Fruit fly (Drosophila melanogaster) whole organism, adult: Measurements from ENCODE around the gene Plp.

Source experiments
- CG11617 ChIP-seq: fragments of 200-800 bp; sonication (Bioruptor generic); optimal IDR thresholded peaks from 2 replicates; lab custom pipeline; 2017; ENCODE audit warnings: mild to moderate bottlenecking, missing biosample characterization, missing genetic modification reagents, missing genetic modification characterization
- CG12768 ChIP-seq: fragments of 200-800 bp; sonication (Bioruptor generic); optimal IDR thresholded peaks from 2 replicates; lab custom pipeline; 2017; ENCODE audit warnings: missing biosample characterization, missing genetic modification characterization, mild to moderate bottlenecking, moderate library complexity, missing genetic modification reagents
- CG14711 ChIP-seq: fragments of 200-800 bp; sonication (Bioruptor generic); optimal IDR thresholded peaks from 2 replicates; lab custom pipeline; 2018; ENCODE audit warnings: missing biosample characterization, mild to moderate bottlenecking, missing genetic modification characterization, moderate library complexity
- CG1620 ChIP-seq: fragments of 200-800 bp; sonication (Bioruptor generic); optimal IDR thresholded peaks from 2 replicates; lab custom pipeline; 2016; ENCODE audit warnings: missing biosample characterization, missing genetic modification characterization
- CG33017 ChIP-seq: fragments of 200-800 bp; sonication (Bioruptor generic); optimal IDR thresholded peaks from 2 replicates; lab custom pipeline; 2018; ENCODE audit warnings: missing biosample characterization, mild to moderate bottlenecking, missing genetic modification characterization, moderate library complexity
- CG5204 ChIP-seq: fragments of 200-800 bp; sonication (Bioruptor generic); optimal IDR thresholded peaks from 2 replicates; lab custom pipeline; 2016; ENCODE audit warnings: missing biosample characterization, missing genetic modification characterization
- CG7045 ChIP-seq: fragments of 200-800 bp; sonication (Bioruptor generic); optimal IDR thresholded peaks from 2 replicates; lab custom pipeline; 2017; ENCODE audit warnings: missing biosample characterization, mild to moderate bottlenecking, missing genetic modification characterization
- CG7101 ChIP-seq: fragments of 200-800 bp; sonication (Bioruptor generic); optimal IDR thresholded peaks from 2 replicates; lab custom pipeline; 2018; ENCODE audit warnings: missing biosample characterization, mild to moderate bottlenecking, missing genetic modification characterization, moderate library complexity
- Clk ChIP-seq: fragments of 200-800 bp; sonication (Bioruptor generic); optimal IDR thresholded peaks from 2 replicates; lab custom pipeline; 2017; ENCODE audit warnings: missing biosample characterization, missing genetic modification characterization
- Crg-1 ChIP-seq: fragments of 200-800 bp; sonication (Bioruptor generic); optimal IDR thresholded peaks from 2 replicates; lab custom pipeline; 2016; ENCODE audit warnings: missing biosample characterization, missing genetic modification characterization
- Hr96 ChIP-seq: fragments of 200-800 bp; sonication (Bioruptor generic); optimal IDR thresholded peaks from 2 replicates; lab custom pipeline; 2016; ENCODE audit warnings: missing biosample characterization, missing genetic modification characterization
- Mnt ChIP-seq: fragments of 200-800 bp; sonication (Bioruptor generic); optimal IDR thresholded peaks from 2 replicates; lab custom pipeline; 2016; ENCODE audit warnings: missing biosample characterization, mild to moderate bottlenecking, missing genetic modification characterization
- bab1 ChIP-seq: fragments of 200-800 bp; sonication (Bioruptor generic); optimal IDR thresholded peaks from 3 replicates; lab custom pipeline; 2019; ENCODE audit warnings: missing biosample characterization, mild to moderate bottlenecking, missing genetic modification characterization, moderate library complexity
- cic ChIP-seq: fragments of 200-800 bp; sonication (Bioruptor generic); optimal IDR thresholded peaks from 2 replicates; lab custom pipeline; 2017; ENCODE audit warnings: missing biosample characterization, mild to moderate bottlenecking, missing genetic modification characterization, moderate library complexity
- cnc ChIP-seq, 2 experiments: fragments of >200 bp; optimal IDR thresholded peaks; 2 replicates each; lab custom pipeline; 2017
- kay ChIP-seq: fragments of 200-800 bp; sonication (Bioruptor generic); peaks from one replicate; lab custom pipeline; 2016; ENCODE audit warnings: missing biosample characterization, missing genetic modification characterization, borderline replicate concordance
- ovo ChIP-seq: fragments of 200-800 bp; sonication (Bioruptor generic); optimal IDR thresholded peaks from 2 replicates; lab custom pipeline; 2016; ENCODE audit warnings: missing biosample characterization, missing genetic modification characterization
- pad ChIP-seq: fragments of 200-800 bp; sonication (Bioruptor generic); optimal IDR thresholded peaks from 3 replicates; lab custom pipeline; 2017; ENCODE audit warnings: missing biosample characterization, missing genetic modification characterization, mild to moderate bottlenecking, moderate library complexity, missing genetic modification reagents
- tj ChIP-seq: fragments of 200-800 bp; sonication (Bioruptor generic); optimal IDR thresholded peaks from 3 replicates; lab custom pipeline; 2017; ENCODE audit warnings: missing biosample characterization, mild to moderate bottlenecking, missing genetic modification characterization, moderate library complexity
- toe ChIP-seq: fragments of 200-800 bp; sonication (Bioruptor generic); optimal IDR thresholded peaks from 2 replicates; lab custom pipeline; 2016; ENCODE audit warnings: missing biosample characterization, missing genetic modification characterization

Gene Plp

dm6 chr3L:15061605-15062004 lies 32.9 kb downstream of the Plp start, which contains the start of gene CG13460:
Gene CG13460 (minus strand): TSS chr3L:15061705.
- no peak for TF ChIP-seq pad (GFP tag; lab: Kevin White, UChicago)
- no peak for TF ChIP-seq CG11617
- no peak for TF ChIP-seq CG7045 (GFP tag; lab: Kevin White, UChicago)
- no peak for TF ChIP-seq CG12768
- no peak for TF ChIP-seq Hr96 (GFP tag; lab: Kevin White, UChicago)
- no peak for TF ChIP-seq CG33017 (tag; lab: Kevin White, UChicago)
- no peak for TF ChIP-seq toe

dm6 chr3L:15054477-15054876 lies 40.0 kb downstream of the Plp start, which contains the start of gene EAChm:
Gene EAChm (plus strand): TSS chr3L:15054777.
- TF ChIP-seq CG33017 (tag; lab: Kevin White, UChicago) (no peak), kay (GFP tag; lab: Kevin White, UChicago) (no peak), toe (no peak)

- TF ChIP-seq CG7045 (GFP tag; lab: Kevin White, UChicago) (no peak), CG12768 (no peak), ovo (GFP tag; lab: Kevin White, UChicago) (no peak), Clk (GFP tag; lab: Kevin White, UChicago) (no peak), pad (GFP tag; lab: Kevin White, UChicago) (no peak), CG14711 (no peak), bab1 (GFP tag; lab: Kevin White, UChicago) (no peak), Crg-1 (GFP tag; lab: Kevin White, UChicago) (no peak), cnc (optimal IDR thresholded peaks at IDR 0.05; lab: Kevin White, UChicago) (no peak), toe (no peak), CG1620 (no peak), CG33017 (tag; lab: Kevin White, UChicago) (no peak), cic (GFP tag; lab: Kevin White, UChicago) (no peak), CG5204 (GFP tag; lab: Kevin White, UChicago) (no peak)
Observed at dm6 chr3L:15054035-15054434, 40.5 kb downstream of the Plp start, which contains the start of gene CG18649. Gene CG18649 (minus strand): TSS chr3L:15054135.

DNA sequence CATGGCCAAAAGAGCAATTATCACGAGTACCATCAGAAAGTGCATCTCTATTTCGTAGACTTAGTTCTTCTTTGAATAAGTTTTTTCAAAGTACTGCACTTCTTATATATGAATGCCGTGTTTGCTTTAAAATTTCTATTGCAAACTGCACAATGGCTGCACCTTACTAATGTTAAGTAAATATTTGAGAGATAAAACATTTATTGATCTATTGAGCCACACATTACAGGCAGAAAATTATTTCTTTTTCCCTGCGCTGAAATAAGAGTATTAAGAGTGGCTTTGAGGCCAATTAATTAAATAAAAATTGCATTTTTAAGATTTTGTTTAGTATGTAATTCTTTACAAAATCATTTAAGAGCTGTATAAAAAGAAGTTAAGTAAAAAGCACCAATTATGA lies 41.3 kb downstream of the Plp start, which contains the start of gene CG43680:
Gene CG43680, minus strand, starts transcription at position 101 of the 400 bp plus-strand sequence.
- TF ChIP-seq CG12768 = no peak
- TF ChIP-seq CG7045 (GFP tag; lab: Kevin White, UChicago) = no peak
- no peak for TF ChIP-seq bab1 (GFP tag; lab: Kevin White, UChicago)
- no peak for TF ChIP-seq toe
- no peak for TF ChIP-seq pad (GFP tag; lab: Kevin White, UChicago)
- no peak for TF ChIP-seq CG7101 (tag; lab: Kevin White, UChicago)
- no peak for TF ChIP-seq CG33017 (tag; lab: Kevin White, UChicago)
- TF ChIP-seq Hr96 (GFP tag; lab: Kevin White, UChicago) = no peak
- no peak for TF ChIP-seq Crg-1 (GFP tag; lab: Kevin White, UChicago)
- TF ChIP-seq CG1620 = no peak
- no peak for TF ChIP-seq CG11617
- TF ChIP-seq tj = no peak
- TF ChIP-seq cic (GFP tag; lab: Kevin White, UChicago) = no peak
- no peak for TF ChIP-seq Clk (GFP tag; lab: Kevin White, UChicago)
- no peak for TF ChIP-seq cnc (optimal IDR thresholded peaks at IDR 0.05; lab: Kevin White, UChicago)
- no peak for TF ChIP-seq Mnt (GFP tag; lab: Kevin White, UChicago)
- TF ChIP-seq kay (GFP tag; lab: Kevin White, UChicago) = no peak
- TF ChIP-seq CG5204 (GFP tag; lab: Kevin White, UChicago) = no peak
- TF ChIP-seq ovo (GFP tag; lab: Kevin White, UChicago) = no peak

DNA sequence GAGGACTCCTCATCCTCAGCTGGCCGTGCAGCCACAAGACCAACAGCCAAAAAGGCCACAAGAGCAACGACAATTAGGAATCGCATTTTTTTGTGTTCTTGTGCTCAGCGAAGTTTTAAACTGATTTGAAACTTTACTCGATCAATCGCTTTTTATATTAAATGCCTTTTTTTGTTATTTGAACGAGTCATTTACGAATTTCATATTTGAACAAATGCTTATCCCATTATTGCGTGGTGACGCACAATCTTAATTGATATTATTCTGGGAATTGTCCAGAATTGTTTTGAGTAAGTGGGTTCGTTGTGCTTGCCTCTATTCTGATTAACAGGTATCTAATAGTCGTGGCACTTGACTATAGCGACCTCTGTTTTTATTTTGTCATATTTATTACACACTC lies 42.1 kb downstream of the Plp start, which contains the start of gene CG13461:
Gene CG13461, minus strand, starts transcription at position 101 of the 400 bp plus-strand sequence.
- TF ChIP-seq tj = no peak
- no peak for TF ChIP-seq cic (GFP tag; lab: Kevin White, UChicago)
- no peak for TF ChIP-seq ovo (GFP tag; lab: Kevin White, UChicago)
- TF ChIP-seq cnc (optimal IDR thresholded peaks at IDR 0.05; lab: Kevin White, UChicago) = no peak
- no peak for TF ChIP-seq CG7045 (GFP tag; lab: Kevin White, UChicago)
- TF ChIP-seq Clk (GFP tag; lab: Kevin White, UChicago) = no peak
- no peak for TF ChIP-seq Hr96 (GFP tag; lab: Kevin White, UChicago)
- TF ChIP-seq CG12768 = no peak

- TF ChIP-seq Mnt (GFP tag; lab: Kevin White, UChicago) (no peak), CG12768 (no peak), ovo (GFP tag; lab: Kevin White, UChicago) (no peak), CG33017 (tag; lab: Kevin White, UChicago) (no peak), bab1 (GFP tag; lab: Kevin White, UChicago) (no peak)
Observed at dm6 chr3L:15051325-15051724, 43.2 kb downstream of the Plp start, which contains the start of gene CG43679. Gene CG43679 (minus strand): TSS chr3L:15051425.

DNA sequence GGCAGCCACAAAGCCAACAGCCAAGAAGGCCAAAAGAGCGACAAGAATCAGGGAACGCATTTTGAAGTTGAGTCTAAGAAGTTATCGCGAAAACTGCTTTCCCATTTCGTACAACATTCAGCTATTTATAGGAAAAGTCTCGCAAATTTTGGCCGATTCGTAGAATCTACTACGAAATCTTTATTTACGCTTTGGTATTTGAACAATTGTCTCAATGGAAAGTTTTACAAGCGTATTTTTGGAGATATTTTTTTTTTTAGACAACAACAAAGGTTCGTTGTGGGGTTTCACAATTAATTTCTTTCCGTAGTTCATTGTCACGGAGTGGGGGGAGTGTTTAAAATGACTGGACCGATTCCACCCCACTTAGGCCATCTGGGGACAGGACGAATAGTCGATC lies 43.8 kb downstream of the Plp start, which contains the start of gene CG12310:
Gene CG12310, minus strand, starts transcription at position 101 of the 400 bp plus-strand sequence.
- no peak for TF ChIP-seq cic (GFP tag; lab: Kevin White, UChicago)
